Worm (Caenorhabditis elegans) whole organism, midembryonic: ENCODE results near the gene F56H9.8.

Source experiments
- cog-1 ChIP-seq: sonication (generic microtip); optimal IDR thresholded peaks from 2 replicates; lab custom pipeline; 2016; ENCODE audit warnings: missing genetic modification characterization, missing compliant biosample characterization
- flt-1 ChIP-seq: fragments of 200-800 bp; sonication (Bioruptor generic); IDR thresholded peaks from 2 replicates; pipeline ENCODE4 v1.3.6; 2022; ENCODE audit warnings: missing genetic modification characterization, missing compliant biosample characterization
- tab-1 ChIP-seq: fragments of 200-800 bp; sonication (Bioruptor generic); IDR thresholded peaks from 2 replicates; pipeline ENCODE4 v1.3.6; 2022; ENCODE audit warnings: missing genetic modification characterization, missing compliant biosample characterization
- ztf-23 ChIP-seq: fragments of 200-800 bp; sonication (Bioruptor generic); IDR thresholded peaks from 2 replicates; pipeline ENCODE4 v1.3.6; 2022; ENCODE audit warnings: missing genetic modification reagents, missing genetic modification characterization, missing compliant biosample characterization

ce11 chrV:12661619-12662018, 17.0 kb downstream of the F56H9.8 start, which contains the start of gene W05B10.3:
- TF ChIP-seq cog-1 (tag; lab: Kevin White, UChicago) (no peak), tab-1 (GFP tag; lab: Robert Waterston, UW) (no peak), ztf-23 (GFP tag; lab: Robert Waterston, UW) (no peak), flt-1 (GFP tag; lab: Robert Waterston, UW) (no peak)
